Fruit fly (Drosophila melanogaster) whole organism: Measurements from ENCODE around the gene Erk7.

Source experiments
- CG8478 ChIP-seq: fragments of >200 bp; optimal IDR thresholded peaks from 2 replicates; lab custom pipeline; 2018; ENCODE audit warnings: inconsistent platforms
- Dll ChIP-seq: fragments of >200 bp; optimal IDR thresholded peaks from 2 replicates; lab custom pipeline; 2017
- EcR ChIP-seq, 2 experiments: fragments of >200 bp; optimal IDR thresholded peaks; 2 replicates each; lab custom pipeline; 2017; ENCODE audit warnings: missing biosample characterization in 2 of 2, missing genetic modification characterization in 2 of 2, missing genetic modification reagents in 2 of 2
- pan ChIP-seq: fragments of >200 bp; optimal IDR thresholded peaks from 2 replicates; lab custom pipeline; 2017
- psq ChIP-seq: fragments of >200 bp; optimal IDR thresholded peaks from 2 replicates; lab custom pipeline; 2017
- usp ChIP-seq: fragments of >200 bp; optimal IDR thresholded peaks from 2 replicates; lab custom pipeline; 2017; ENCODE audit warnings: missing biosample characterization, missing genetic modification characterization, mixed read lengths

The Erk7 gene

DNA sequence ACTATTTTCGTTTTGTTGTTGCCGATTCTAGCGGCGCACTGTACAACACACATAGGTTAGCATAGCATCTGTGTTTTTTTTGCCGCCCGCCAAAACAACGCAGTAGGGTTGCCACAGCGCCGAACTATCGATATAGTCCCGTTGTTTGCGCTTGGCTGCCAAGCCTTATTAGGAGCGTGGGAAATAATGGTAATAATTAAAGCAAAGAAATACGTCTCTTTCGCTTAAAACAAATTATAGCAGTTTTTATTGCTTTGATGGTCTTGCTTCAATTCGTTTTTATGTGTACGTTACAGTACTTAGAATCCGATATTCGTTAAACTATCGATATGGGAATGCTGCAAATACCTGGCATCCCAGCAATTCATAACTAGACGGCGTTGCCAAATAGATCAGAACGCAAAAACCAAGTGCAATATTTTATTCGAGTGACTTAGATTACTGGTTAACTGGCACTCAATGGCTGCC is 24.0 kb downstream of the Erk7 start, which contains the start of the genes mxc and Larp7:
mxc (minus strand) TSS at position 51 of the 468 bp plus-strand sequence.
Larp7 (plus strand) TSS at position 401 of the 468 bp plus-strand sequence.
- no peak for TF ChIP-seq psq (lab: Kevin White, UChicago)
- no peak for TF ChIP-seq usp (GFP tag; lab: Kevin White, UChicago)
- TF ChIP-seq EcR (GFP tag; optimal IDR thresholded peaks at IDR 0.05; lab: Kevin White, UChicago) = no peak
- no peak for TF ChIP-seq CG8478 (lab: Kevin White, UChicago)
- TF ChIP-seq pan (lab: Kevin White, UChicago) = no peak
- no peak for TF ChIP-seq Dll (lab: Kevin White, UChicago)

DNA sequence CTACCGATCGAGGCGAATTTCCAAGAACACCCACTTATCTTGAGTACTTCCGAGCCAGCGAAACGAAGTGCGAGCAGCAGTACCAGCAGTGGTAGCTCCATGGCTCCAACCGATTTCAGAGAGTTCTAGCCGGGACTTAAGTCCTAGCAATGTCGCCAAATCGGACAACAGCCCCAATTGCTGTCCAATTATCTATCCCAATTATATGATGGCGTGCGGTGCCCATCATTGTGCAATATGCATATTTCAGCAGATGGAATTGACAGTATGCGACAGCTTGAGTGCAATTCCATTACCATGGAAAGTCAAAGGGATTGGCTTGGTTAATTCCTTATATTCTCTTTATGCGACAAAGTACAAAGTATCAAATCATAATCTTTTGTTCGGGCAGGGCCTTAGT is 31.0 kb downstream of the Erk7 start, which contains the start of gene Ir8a:
Ir8a (minus strand) TSS at position 101 of the 400 bp plus-strand sequence.
- TF ChIP-seq Dll (lab: Kevin White, UChicago) (no peak), CG8478 (lab: Kevin White, UChicago) (no peak), pan (lab: Kevin White, UChicago) (no peak), psq (lab: Kevin White, UChicago) (no peak), EcR (GFP tag; optimal IDR thresholded peaks at IDR 0.05; lab: Kevin White, UChicago) (no peak), usp (GFP tag; lab: Kevin White, UChicago) (no peak)

dm6 chrX:9232199-9232598 is 35.3 kb downstream of the Erk7 start, which contains the start of gene CG12121:
Gene CG12121, minus strand, starts transcription at chrX:9232378.
- no peak for TF ChIP-seq CG8478 (lab: Kevin White, UChicago)
- TF ChIP-seq usp (GFP tag; lab: Kevin White, UChicago) = no peak
- no peak for TF ChIP-seq pan (lab: Kevin White, UChicago)
- TF ChIP-seq Dll (lab: Kevin White, UChicago) = no peak
- TF ChIP-seq psq (lab: Kevin White, UChicago) = no peak
- TF ChIP-seq EcR (GFP tag; optimal IDR thresholded peaks at IDR 0.05; lab: Kevin White, UChicago) = no peak

dm6 chrX:9226837-9227236 is 40.7 kb downstream of the Erk7 start, which contains the start of gene Gr8a:
Gene Gr8a, plus strand, starts transcription at chrX:9227137.
- TF ChIP-seq Dll (lab: Kevin White, UChicago) (no peak), EcR (GFP tag; optimal IDR thresholded peaks at IDR 0.05; lab: Kevin White, UChicago) (no peak), pan (lab: Kevin White, UChicago) (no peak), usp (GFP tag; lab: Kevin White, UChicago) (no peak), CG8478 (lab: Kevin White, UChicago) (no peak), psq (lab: Kevin White, UChicago) (no peak)

dm6 chrX:9225137-9225536 is 42.4 kb downstream of the Erk7 start, which contains the start of gene CG15370:
Gene CG15370, plus strand, starts transcription at chrX:9225437.
- no peak for TF ChIP-seq psq (lab: Kevin White, UChicago)
- no peak for TF ChIP-seq pan (lab: Kevin White, UChicago)
- TF ChIP-seq CG8478 (lab: Kevin White, UChicago) = no peak
- no peak for TF ChIP-seq EcR (GFP tag; optimal IDR thresholded peaks at IDR 0.05; lab: Kevin White, UChicago)
- TF ChIP-seq Dll (lab: Kevin White, UChicago) = no peak
- no peak for TF ChIP-seq usp (GFP tag; lab: Kevin White, UChicago)

- no peak for TF ChIP-seq pan (lab: Kevin White, UChicago)
- no peak for TF ChIP-seq EcR (GFP tag; optimal IDR thresholded peaks at IDR 0.05; lab: Kevin White, UChicago)
- no peak for TF ChIP-seq CG8478 (lab: Kevin White, UChicago)
- no peak for TF ChIP-seq Dll (lab: Kevin White, UChicago)
- TF ChIP-seq psq (lab: Kevin White, UChicago) = no peak
- TF ChIP-seq usp (GFP tag; lab: Kevin White, UChicago) = no peak
These were observed 43.1 kb downstream of the Erk7 start for dm6 chrX:9224423-9224822.

DNA sequence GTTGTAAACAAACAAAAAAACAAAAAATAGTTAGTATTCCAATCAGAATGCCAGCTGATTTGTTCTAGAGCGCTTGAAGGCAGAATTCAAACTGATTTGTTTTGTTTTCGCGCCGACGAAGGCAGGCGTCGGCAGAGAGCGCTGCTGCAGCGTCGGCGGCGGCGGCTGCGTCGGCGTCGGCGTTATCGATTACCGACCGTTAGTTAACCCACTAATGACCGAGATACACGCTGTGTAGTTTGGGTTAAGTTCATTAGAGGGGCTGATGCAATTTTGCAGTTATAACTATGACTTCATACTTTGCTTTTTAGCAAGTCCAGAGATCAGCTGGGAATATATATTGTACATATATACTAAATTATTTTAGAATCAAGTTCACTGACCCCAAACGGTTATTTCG is 44.3 kb downstream of the Erk7 start, which contains the start of gene t:
t (minus strand) TSS at position 76 of the 400 bp plus-strand sequence.
- TF ChIP-seq psq (lab: Kevin White, UChicago) = no peak
- TF ChIP-seq Dll (lab: Kevin White, UChicago) = no peak
- no peak for TF ChIP-seq CG8478 (lab: Kevin White, UChicago)
- TF ChIP-seq usp (GFP tag; lab: Kevin White, UChicago) = no peak
- TF ChIP-seq EcR (GFP tag; optimal IDR thresholded peaks at IDR 0.05; lab: Kevin White, UChicago) = no peak
- no peak for TF ChIP-seq pan (lab: Kevin White, UChicago)

DNA sequence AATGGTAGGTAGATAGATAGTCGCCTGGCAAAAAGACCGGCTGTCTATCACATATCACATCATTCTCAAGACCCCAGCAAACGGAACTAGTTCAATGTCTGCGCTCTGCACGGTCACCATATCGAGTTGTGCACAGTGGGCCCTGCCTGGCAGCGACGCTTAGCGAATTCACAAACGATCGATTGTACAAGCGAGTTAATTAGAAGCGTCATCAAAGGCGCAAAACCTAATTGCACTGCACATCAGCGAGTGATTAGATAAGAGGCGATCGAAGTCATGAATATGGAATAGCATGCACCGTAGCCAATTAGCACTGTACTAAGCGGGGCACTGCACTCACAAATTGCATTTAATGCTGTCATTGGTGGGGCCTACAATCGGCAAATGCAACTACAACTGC is 47.1 kb downstream of the Erk7 start:
- TF ChIP-seq psq (lab: Kevin White, UChicago) (no peak), EcR (GFP tag; optimal IDR thresholded peaks at IDR 0.05; lab: Kevin White, UChicago) (peak in 1 of 2 experiments; percentile 48), Dll (lab: Kevin White, UChicago) (no peak)

DNA sequence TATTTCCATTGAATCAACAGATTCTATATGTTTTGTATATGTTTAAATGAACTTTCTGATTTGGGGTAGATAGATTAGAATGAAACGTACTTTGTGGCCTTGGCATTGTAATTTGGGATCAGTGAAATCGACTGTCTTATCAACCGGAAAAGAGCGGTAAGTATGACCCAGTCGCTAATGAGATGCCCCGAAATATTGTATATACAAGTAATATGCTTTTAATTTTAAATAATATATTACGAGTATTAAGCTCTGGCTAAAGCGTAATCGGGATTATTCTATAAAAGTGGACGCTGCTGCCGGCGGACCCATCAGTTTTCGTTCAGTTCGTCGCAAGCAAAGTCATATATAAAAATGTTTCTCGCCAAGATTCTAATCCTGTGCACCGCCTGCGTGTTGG is 50.9 kb downstream of the Erk7 start, which contains the start of gene CG15369:
CG15369 (plus strand) TSS at position 301 of the 400 bp plus-strand sequence.
- TF ChIP-seq pan (lab: Kevin White, UChicago) (no peak), Dll (lab: Kevin White, UChicago) (no peak), EcR (GFP tag; optimal IDR thresholded peaks at IDR 0.05; lab: Kevin White, UChicago) (no peak), CG8478 (lab: Kevin White, UChicago) (no peak), usp (GFP tag; lab: Kevin White, UChicago) (no peak), psq (lab: Kevin White, UChicago) (no peak)

- TF ChIP-seq CG8478 (lab: Kevin White, UChicago) (no peak), pan (lab: Kevin White, UChicago) (no peak), EcR (GFP tag; optimal IDR thresholded peaks at IDR 0.05; lab: Kevin White, UChicago) (no peak), usp (GFP tag; lab: Kevin White, UChicago) (no peak), psq (lab: Kevin White, UChicago) (no peak), Dll (lab: Kevin White, UChicago) (no peak)
These were observed 52.0 kb downstream of the Erk7 start, which contains the start of gene CG15368 for dm6 chrX:9215485-9215884. Gene CG15368, plus strand, starts transcription at chrX:9215785.

- TF ChIP-seq usp (GFP tag; lab: Kevin White, UChicago) (no peak), CG8478 (lab: Kevin White, UChicago) (no peak), psq (lab: Kevin White, UChicago) (no peak), EcR (GFP tag; optimal IDR thresholded peaks at IDR 0.05; lab: Kevin White, UChicago) (no peak), pan (lab: Kevin White, UChicago) (no peak), Dll (lab: Kevin White, UChicago) (no peak)
These were observed 52.9 kb downstream of the Erk7 start, which contains the start of gene Obp8a for dm6 chrX:9214576-9214975. Gene Obp8a, plus strand, starts transcription at chrX:9214876.
